Worm (Caenorhabditis elegans) whole organism, midembryonic: ENCODE data around the gene Y49E10.4.

Source experiments
- T22C8.4 ChIP-seq: fragments of 200-800 bp; sonication (Bioruptor generic); IDR thresholded peaks from 2 replicates; pipeline ENCODE4 v1.3.6; 2022; ENCODE audit warnings: missing genetic modification characterization, missing compliant biosample characterization
- cog-1 ChIP-seq: sonication (generic microtip); optimal IDR thresholded peaks from 2 replicates; lab custom pipeline; 2016; ENCODE audit warnings: missing genetic modification characterization, missing compliant biosample characterization
- flt-1 ChIP-seq: fragments of 200-800 bp; sonication (Bioruptor generic); IDR thresholded peaks from 2 replicates; pipeline ENCODE4 v1.3.6; 2022; ENCODE audit warnings: missing genetic modification characterization, missing compliant biosample characterization
- tab-1 ChIP-seq: fragments of 200-800 bp; sonication (Bioruptor generic); IDR thresholded peaks from 2 replicates; pipeline ENCODE4 v1.3.6; 2022; ENCODE audit warnings: missing genetic modification characterization, missing compliant biosample characterization

DNA sequence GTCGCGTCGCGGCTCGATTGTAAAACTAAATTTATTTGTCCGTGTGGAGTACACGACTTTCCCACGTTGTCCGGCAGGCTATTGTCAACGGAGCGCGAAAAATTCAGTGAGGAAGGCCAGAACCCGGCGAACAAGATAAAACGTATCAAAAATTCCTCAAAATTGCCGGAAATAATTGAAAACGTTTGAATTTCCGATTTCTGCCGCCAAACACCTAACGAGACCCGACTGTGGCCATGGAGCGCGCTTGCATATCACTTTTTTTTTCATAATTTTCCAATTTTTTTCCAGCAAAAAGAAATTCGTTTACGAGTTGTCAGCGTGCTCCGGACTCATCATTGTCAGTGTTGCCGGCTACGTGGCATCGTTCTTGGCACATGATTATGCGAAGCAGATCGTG, 14.9 kb upstream of the Y49E10.4 start:
- TF ChIP-seq flt-1 (no peak), tab-1 (GFP tag; lab: Robert Waterston, UW) (no peak), cog-1 (tag; lab: Kevin White, UChicago) (no peak), T22C8.4 (GFP tag; lab: Robert Waterston, UW) (no peak)
